Fruit fly (Drosophila melanogaster): ENCODE results near the gene upd3.
A peak's percentile ranks its signal among the peaks of the same experiment; 100 is the strongest.

The upd3 gene

DNA sequence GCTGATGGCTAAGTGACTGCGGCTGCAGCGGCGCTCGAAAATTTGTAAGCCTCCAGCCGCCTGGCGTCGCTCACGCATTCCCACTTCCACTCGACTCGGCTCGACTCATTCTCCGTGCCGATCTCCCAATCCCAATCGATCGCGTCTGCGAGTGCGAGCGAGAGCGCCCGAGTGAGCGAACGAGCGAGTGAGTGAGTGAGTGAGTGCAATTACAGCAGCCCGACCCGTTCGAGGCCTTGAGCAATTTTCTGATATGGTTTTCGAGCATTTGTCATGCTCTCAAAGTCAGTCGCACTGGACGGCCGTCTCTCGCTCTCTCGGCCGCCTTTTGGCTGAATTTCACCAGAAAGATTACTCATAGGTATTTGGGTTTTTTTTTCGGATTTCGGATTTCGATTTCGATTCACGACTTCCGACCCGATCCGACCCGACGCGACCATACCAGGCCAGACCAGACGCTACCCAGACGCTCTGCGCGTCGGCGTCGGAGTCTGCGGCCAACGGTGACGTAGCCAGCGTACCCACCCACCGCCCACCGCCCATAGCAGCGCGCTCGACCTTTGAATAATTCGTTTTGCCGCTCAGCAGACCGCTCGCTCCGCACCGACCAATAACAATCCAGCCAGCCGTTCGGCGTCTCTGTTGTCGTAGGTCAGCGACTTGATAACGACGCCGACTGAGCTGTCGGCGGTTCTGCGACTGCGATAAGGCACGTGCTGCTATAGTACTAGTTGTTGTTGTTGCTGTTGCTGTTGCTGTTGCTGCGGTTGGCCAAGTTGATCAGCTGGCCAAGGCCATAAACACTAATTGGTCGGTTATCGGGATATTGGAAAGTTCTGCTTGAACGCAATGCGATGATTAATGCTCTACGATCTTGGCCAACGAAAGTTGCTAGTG lies 33.4 kb upstream of the upd3 start (continued):
- TF ChIP-seq Stat92E (GFP tag; optimal IDR thresholded peaks at IDR 0.05) (peak in 1 of 3 experiments; percentile 30), CG11723 (GFP tag; optimal IDR thresholded peaks at IDR 0.05) (no peak), CG12071 (GFP tag; optimal IDR thresholded peaks at IDR 0.05) (no peak), HLH54F (GFP tag; optimal IDR thresholded peaks at IDR 0.05) (no peak), CG12659 (GFP tag; optimal IDR thresholded peaks at IDR 0.05) (no peak), CG10462 (GFP tag; optimal IDR thresholded peaks at IDR 0.05) (no peak), klu (GFP tag; IDR thresholded peaks at IDR 0.05) (no peak), Awh (GFP tag; IDR thresholded peaks at IDR 0.05) (no peak), hbn (GFP tag; IDR thresholded peaks at IDR 0.05; ENCODE audit: partially characterized antibody) (no peak), HmgD (GFP tag; optimal IDR thresholded peaks at IDR 0.05) (no peak), luna (GFP tag; optimal IDR thresholded peaks at IDR 0.05) (no peak), Deaf1 (tag; optimal IDR thresholded peaks at IDR 0.05) (peak; percentile 91), CG10147 (GFP tag; optimal IDR thresholded peaks at IDR 0.05) (no peak), tgo (GFP tag; IDR thresholded peaks at IDR 0.05) (no peak), CG11398 (GFP tag; optimal IDR thresholded peaks at IDR 0.05) (no peak), abd-A (tag; optimal IDR thresholded peaks at IDR 0.05) (no peak), tna (GFP tag; IDR thresholded peaks at IDR 0.05; ENCODE audit: partially characterized antibody) (0 out of 2 replicates have a peak, but pooled peaks have one; percentile 27), CG9215 (GFP tag; IDR thresholded peaks at IDR 0.05) (no peak), unc-4 (GFP tag; IDR thresholded peaks at IDR 0.05; ENCODE audit: partially characterized antibody) (no peak), CHES-1-like (GFP tag; optimal IDR thresholded peaks at IDR 0.05) (no peak), CG7987 (GFP tag; optimal IDR thresholded peaks at IDR 0.05) (no peak), slou (GFP tag; optimal IDR thresholded peaks at IDR 0.05) (no peak), tll (GFP tag; optimal IDR thresholded peaks at IDR 0.05) (peak in 1 of 2 experiments; percentile 49), ind (GFP tag; optimal IDR thresholded peaks at IDR 0.05) (no peak), CG18764 (GFP tag; optimal IDR thresholded peaks at IDR 0.05) (no peak), row (GFP tag; IDR thresholded peaks at IDR 0.05) (no peak), Jarid2 (GFP tag; optimal IDR thresholded peaks at IDR 0.05) (peak; percentile 20), CG4854 (GFP tag; optimal IDR thresholded peaks at IDR 0.05) (no peak), Atf3 (GFP tag; optimal IDR thresholded peaks at IDR 0.05) (no peak), CG8281 (tag; optimal IDR thresholded peaks at IDR 0.05) (no peak), CG10543 (GFP tag; optimal IDR thresholded peaks at IDR 0.05) (peak; percentile 64), CG13775 (GFP tag; optimal IDR thresholded peaks at IDR 0.05) (no peak), gcm2 (GFP tag; optimal IDR thresholded peaks at IDR 0.05) (no peak), chm (GFP tag; IDR thresholded peaks at IDR 0.05) (0 out of 2 replicates have a peak, but pooled peaks have one; percentile 21), NC2β (GFP tag; optimal IDR thresholded peaks at IDR 0.05) (no peak), chinmo (GFP tag; IDR thresholded peaks at IDR 0.05; ENCODE audit: partially characterized antibody) (0 out of 4 replicates have a peak, but pooled peaks have one; percentile 26), gem (tag; optimal IDR thresholded peaks at IDR 0.05) (no peak), CG17612 (GFP tag; IDR thresholded peaks at IDR 0.05) (no peak), CG32767 (GFP tag; IDR thresholded peaks at IDR 0.05) (no peak), Nf-YA (GFP tag; IDR thresholded peaks at IDR 0.05) (no peak), Doc2 (GFP tag; IDR thresholded peaks at IDR 0.05) (no peak), CG2116 (GFP tag; optimal IDR thresholded peaks at IDR 0.05) (no peak), gt (GFP tag; IDR thresholded peaks at IDR 0.05) (no peak), CG8944 (GFP tag; optimal IDR thresholded peaks at IDR 0.05) (no peak), phol (tag; optimal IDR thresholded peaks at IDR 0.05) (no peak), CG6683 (GFP tag; optimal IDR thresholded peaks at IDR 0.05) (no peak), dmrt11E (tag; optimal IDR thresholded peaks at IDR 0.05) (no peak), Nf-YB (GFP tag; optimal IDR thresholded peaks at IDR 0.05) (peak; percentile 94)
